Fruit fly (Drosophila melanogaster): ENCODE data around the gene Pgant6.

DNA sequence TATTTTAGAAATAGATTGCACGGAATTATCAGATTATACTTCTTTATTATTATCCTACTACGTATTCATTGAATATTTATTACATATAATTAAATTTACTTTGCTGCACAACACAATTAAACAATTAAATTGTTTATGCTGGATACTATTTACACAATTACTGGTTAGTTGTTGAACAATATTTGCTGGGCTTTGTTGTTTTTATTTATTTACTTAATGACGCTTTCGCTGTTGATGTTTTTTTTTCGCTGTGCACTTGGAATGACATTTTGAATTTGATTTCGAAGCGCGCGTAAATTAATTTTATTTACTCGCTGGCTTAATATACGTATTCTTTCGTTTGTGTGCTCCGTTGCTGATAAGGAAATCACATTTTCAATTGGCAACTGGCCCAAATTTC lies 38.2 kb downstream of the Pgant6 start:
- peak; percentile 10 for TF ChIP-seq fru (GFP tag; optimal IDR thresholded peaks at IDR 0.05)
- no peak for TF ChIP-seq lola (GFP tag; optimal IDR thresholded peaks at IDR 0.05)
- TF ChIP-seq psq (GFP tag; optimal IDR thresholded peaks at IDR 0.05), result no peak
- no peak for TF ChIP-seq woc (GFP tag; optimal IDR thresholded peaks at IDR 0.05)
- TF ChIP-seq GATAd (GFP tag; optimal IDR thresholded peaks at IDR 0.05), result no peak
